Fruit fly (Drosophila melanogaster): ENCODE data around the gene zuc.

Gene zuc

DNA sequence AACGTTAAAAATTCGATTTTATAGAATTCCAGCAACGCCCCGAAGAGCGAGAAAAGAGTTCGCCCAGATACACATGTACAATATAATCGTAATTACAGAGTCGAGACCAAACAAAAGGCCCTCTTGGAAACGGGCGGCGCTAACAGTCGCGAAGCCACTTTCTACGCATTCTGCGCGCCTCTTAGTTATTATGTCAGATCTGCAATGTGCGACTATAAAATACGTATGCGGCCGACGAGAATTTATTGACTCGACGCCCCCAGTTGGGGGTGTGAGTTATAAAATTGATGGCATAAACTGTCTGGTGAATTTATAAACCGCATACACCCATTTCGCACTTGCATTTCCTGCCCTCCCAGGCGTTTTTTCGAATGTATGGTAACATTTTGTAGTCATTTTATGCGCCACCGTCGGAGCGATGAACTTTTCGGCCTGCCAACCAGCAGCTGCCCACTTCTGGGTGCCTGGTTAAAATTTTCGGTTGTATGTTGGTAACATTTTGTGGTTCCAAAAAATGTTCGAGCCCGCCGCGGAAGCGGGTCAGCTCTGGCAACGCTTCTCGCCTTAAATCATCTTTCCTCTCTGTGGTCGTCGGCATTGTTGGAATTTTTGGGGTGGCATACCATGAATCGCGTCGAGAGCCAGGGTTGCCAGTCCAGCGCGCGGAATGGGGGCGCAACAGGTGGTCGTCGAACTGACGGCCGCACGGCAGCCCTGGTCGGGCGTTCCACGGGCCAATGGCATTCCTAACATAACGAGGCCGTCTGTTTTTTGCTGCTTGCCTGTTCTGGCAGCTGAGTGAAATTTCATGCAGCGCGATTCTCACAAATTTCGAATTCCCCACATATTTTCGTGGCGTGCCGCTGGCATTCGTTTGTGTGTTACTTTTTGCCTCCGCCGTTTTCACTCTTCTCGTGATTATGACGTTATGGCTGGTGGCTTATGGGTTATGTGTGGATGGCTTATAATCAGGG lies 22.3 kb upstream of the zuc start:
- TF ChIP-seq woc (GFP tag; optimal IDR thresholded peaks at IDR 0.05) (peak; percentile 91), Dif (GFP tag; optimal IDR thresholded peaks at IDR 0.05; ENCODE audit: partially characterized antibody) (no peak), dsf (GFP tag; optimal IDR thresholded peaks at IDR 0.05; ENCODE audit: borderline replicate concordance) (no peak), pan (optimal IDR thresholded peaks at IDR 0.05) (no peak), sv (GFP tag; optimal IDR thresholded peaks at IDR 0.05) (peak; percentile 59), CG32264 (GFP tag; optimal IDR thresholded peaks at IDR 0.05) (peak; percentile 60), br (GFP tag; optimal IDR thresholded peaks at IDR 0.05) (peak; percentile 87), dmrt93B (GFP tag; optimal IDR thresholded peaks at IDR 0.05) (peak; percentile 51), Dfd (GFP tag; optimal IDR thresholded peaks at IDR 0.05) (no peak), Hr78 (GFP tag; optimal IDR thresholded peaks at IDR 0.05) (no peak), lola (GFP tag; optimal IDR thresholded peaks at IDR 0.05) (no peak), dl (GFP tag; optimal IDR thresholded peaks at IDR 0.05; ENCODE audit: insufficient read depth in 1 of 2, partially characterized antibody in 2 of 2) (peak; percentile 69 to 78), HLH106 (tag; optimal IDR thresholded peaks at IDR 0.05) (peak; percentile 82), Myc (optimal IDR thresholded peaks at IDR 0.05) (no peak), OdsH (GFP tag; optimal IDR thresholded peaks at IDR 0.05) (peak; percentile 74), Hr83 (GFP tag; optimal IDR thresholded peaks at IDR 0.05; ENCODE audit: poor library complexity, severe bottlenecking) (peak; percentile 98), ey (GFP tag; optimal IDR thresholded peaks at IDR 0.05) (peak; percentile 76), Hnf4 (GFP tag; optimal IDR thresholded peaks at IDR 0.05) (peak; percentile 73), CG9705 (GFP tag; optimal IDR thresholded peaks at IDR 0.05) (peak; percentile 57), rgr (GFP tag; optimal IDR thresholded peaks at IDR 0.05) (peak; percentile 66), Abd-B (GFP tag; optimal IDR thresholded peaks at IDR 0.05) (no peak), sage (GFP tag; optimal IDR thresholded peaks at IDR 0.05) (no peak), Jra (GFP tag; optimal IDR thresholded peaks at IDR 0.05) (peak; percentile 61), foxo (GFP tag; optimal IDR thresholded peaks at IDR 0.05) (peak; percentile 66 to 88), CrebA (GFP tag; optimal IDR thresholded peaks at IDR 0.05; ENCODE audit: borderline replicate concordance) (no peak), fru (GFP tag; optimal IDR thresholded peaks at IDR 0.05) (peak; percentile 91), Sp1 (GFP tag; optimal IDR thresholded peaks at IDR 0.05) (peak; percentile 68), psq (GFP tag; optimal IDR thresholded peaks at IDR 0.05) (peak; percentile 65), h (GFP tag; optimal IDR thresholded peaks at IDR 0.05) (peak; percentile 96), tai (GFP tag; optimal IDR thresholded peaks at IDR 0.05) (no peak), brk (GFP tag; optimal IDR thresholded peaks at IDR 0.05) (no peak), N (GFP tag; optimal IDR thresholded peaks at IDR 0.05) (no peak), Vsx2 (GFP tag; optimal IDR thresholded peaks at IDR 0.05; ENCODE audit: partially characterized antibody) (no peak), usp (GFP tag; optimal IDR thresholded peaks at IDR 0.05) (no peak), Mio (GFP tag; optimal IDR thresholded peaks at IDR 0.05) (no peak), Rel (GFP tag; optimal IDR thresholded peaks at IDR 0.05) (no peak), Rel (tag; optimal IDR thresholded peaks at IDR 0.05) (peak; percentile 94), jim (GFP tag; optimal IDR thresholded peaks at IDR 0.05) (no peak), GATAd (GFP tag; optimal IDR thresholded peaks at IDR 0.05) (no peak)

DNA sequence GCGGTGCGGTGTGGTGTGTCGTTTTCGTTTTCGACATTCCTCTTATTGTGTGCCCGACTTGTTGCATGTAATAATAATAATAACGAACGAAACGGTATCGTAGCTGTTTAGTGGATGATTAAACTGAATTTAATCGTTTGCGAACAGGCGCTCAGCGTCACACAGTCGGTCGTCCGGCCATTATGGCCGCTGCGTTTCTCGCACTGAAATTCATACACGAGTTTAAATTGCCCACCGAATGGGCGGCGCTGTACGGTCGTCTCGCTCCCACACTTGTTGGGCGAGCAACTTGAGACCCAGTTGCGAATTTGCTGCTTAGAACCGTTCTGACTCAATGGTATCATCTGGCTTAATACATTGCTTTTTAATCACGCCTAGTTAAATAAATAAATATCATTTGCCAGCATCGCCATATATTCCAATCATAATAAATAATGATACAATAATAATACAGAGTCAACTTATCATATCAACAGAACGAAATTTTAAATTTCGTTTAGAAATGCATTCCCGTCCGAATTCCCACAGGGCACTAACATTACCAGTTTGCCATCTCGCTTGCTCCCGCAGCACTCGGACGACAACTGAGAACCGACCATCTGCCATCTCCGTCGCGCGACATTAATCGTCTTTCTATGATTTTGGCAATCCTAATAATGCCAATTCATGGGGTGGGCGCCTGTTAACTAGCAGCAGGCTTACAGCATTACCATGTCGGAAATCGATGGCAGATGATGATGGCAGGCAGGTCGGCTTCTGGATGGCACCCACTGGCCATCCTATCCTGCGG lies 21.4 kb upstream of the zuc start:
- peak; percentile 91 for TF ChIP-seq woc (GFP tag; optimal IDR thresholded peaks at IDR 0.05)
- TF ChIP-seq Jra (GFP tag; optimal IDR thresholded peaks at IDR 0.05): peak; percentile 77
- no peak for TF ChIP-seq tai (GFP tag; optimal IDR thresholded peaks at IDR 0.05)
- peak; percentile 91 for TF ChIP-seq OdsH (GFP tag; optimal IDR thresholded peaks at IDR 0.05)
- TF ChIP-seq sage (GFP tag; optimal IDR thresholded peaks at IDR 0.05): peak; percentile 84
- TF ChIP-seq CG9705 (GFP tag; optimal IDR thresholded peaks at IDR 0.05): peak; percentile 95
- peak; percentile 86 for TF ChIP-seq rgr (GFP tag; optimal IDR thresholded peaks at IDR 0.05)
- no peak for TF ChIP-seq Myc (optimal IDR thresholded peaks at IDR 0.05)
- TF ChIP-seq dmrt93B (GFP tag; optimal IDR thresholded peaks at IDR 0.05): peak; percentile 91
- no peak for TF ChIP-seq GATAd (GFP tag; optimal IDR thresholded peaks at IDR 0.05)
- peak; percentile 75 for TF ChIP-seq Hnf4 (GFP tag; optimal IDR thresholded peaks at IDR 0.05)
- TF ChIP-seq psq (GFP tag; optimal IDR thresholded peaks at IDR 0.05): peak; percentile 76
- peak in 1 of 2 experiments; percentile 92 for TF ChIP-seq foxo (GFP tag; optimal IDR thresholded peaks at IDR 0.05)
- TF ChIP-seq h (GFP tag; optimal IDR thresholded peaks at IDR 0.05): peak; percentile 92
- TF ChIP-seq N (GFP tag; optimal IDR thresholded peaks at IDR 0.05): no peak
- TF ChIP-seq usp (GFP tag; optimal IDR thresholded peaks at IDR 0.05): no peak
- no peak for TF ChIP-seq jim (GFP tag; optimal IDR thresholded peaks at IDR 0.05)
- TF ChIP-seq Hr83 (GFP tag; optimal IDR thresholded peaks at IDR 0.05; ENCODE audit: poor library complexity, severe bottlenecking): peak; percentile 2
- TF ChIP-seq Abd-B (GFP tag; optimal IDR thresholded peaks at IDR 0.05): no peak
- no peak for TF ChIP-seq CrebA (GFP tag; optimal IDR thresholded peaks at IDR 0.05; ENCODE audit: borderline replicate concordance)
- TF ChIP-seq dl (GFP tag; optimal IDR thresholded peaks at IDR 0.05; ENCODE audit: insufficient read depth in 1 of 2, partially characterized antibody in 2 of 2): peak; percentile 46 to 78
- TF ChIP-seq Hr78 (GFP tag; optimal IDR thresholded peaks at IDR 0.05): no peak
- peak; percentile 92 for TF ChIP-seq ey (GFP tag; optimal IDR thresholded peaks at IDR 0.05)
- no peak for TF ChIP-seq Dfd (GFP tag; optimal IDR thresholded peaks at IDR 0.05)
- TF ChIP-seq br (GFP tag; optimal IDR thresholded peaks at IDR 0.05): peak; percentile 92
- peak; percentile 96 for TF ChIP-seq Sp1 (GFP tag; optimal IDR thresholded peaks at IDR 0.05)
- peak; percentile 97 for TF ChIP-seq HLH106 (tag; optimal IDR thresholded peaks at IDR 0.05)
- TF ChIP-seq pan (optimal IDR thresholded peaks at IDR 0.05): no peak
- peak; percentile 56 for TF ChIP-seq CG32264 (GFP tag; optimal IDR thresholded peaks at IDR 0.05)
- TF ChIP-seq sv (GFP tag; optimal IDR thresholded peaks at IDR 0.05): peak; percentile 84
- TF ChIP-seq fru (GFP tag; optimal IDR thresholded peaks at IDR 0.05): peak; percentile 91
- no peak for TF ChIP-seq Dif (GFP tag; optimal IDR thresholded peaks at IDR 0.05; ENCODE audit: partially characterized antibody)
- TF ChIP-seq lola (GFP tag; optimal IDR thresholded peaks at IDR 0.05): no peak
- TF ChIP-seq brk (GFP tag; optimal IDR thresholded peaks at IDR 0.05): no peak
- TF ChIP-seq Vsx2 (GFP tag; optimal IDR thresholded peaks at IDR 0.05; ENCODE audit: partially characterized antibody): no peak
